Fruit fly (Drosophila melanogaster) whole organism, larva: ENCODE data around the gene CG14221.

Experiments used
- noc ChIP-seq: fragments of 200-800 bp; sonication (Bioruptor generic); optimal IDR thresholded peaks from 3 replicates; lab custom pipeline; 2019; ENCODE audit warnings: missing biosample characterization, mild to moderate bottlenecking, missing genetic modification characterization, moderate library complexity

Gene CG14221

dm6 chrX:19577940-19578632 lies 43.0 kb downstream of the CG14221 start:
- TF ChIP-seq noc (tag; lab: Kevin White, UChicago): no peak

dm6 chrX:19573687-19574086 lies 47.4 kb downstream of the CG14221 start:
- TF ChIP-seq noc (tag; lab: Kevin White, UChicago): no peak
